Worm (Caenorhabditis elegans) whole organism, L4/young adult: ENCODE measurements around the gene frpr-3.

Source experiments
- dao-5 ChIP-seq: sonication (generic microtip); optimal IDR thresholded peaks from 2 replicates; lab custom pipeline; 2016; ENCODE audit warnings: missing genotype, missing genetic modification characterization, moderate library complexity, missing compliant biosample characterization
- him-1 ChIP-seq: sonication (generic microtip); optimal IDR thresholded peaks from 2 replicates; lab custom pipeline; 2016; ENCODE audit warnings: missing genotype, missing genetic modification reagents, missing genetic modification characterization, missing compliant biosample characterization

DNA sequence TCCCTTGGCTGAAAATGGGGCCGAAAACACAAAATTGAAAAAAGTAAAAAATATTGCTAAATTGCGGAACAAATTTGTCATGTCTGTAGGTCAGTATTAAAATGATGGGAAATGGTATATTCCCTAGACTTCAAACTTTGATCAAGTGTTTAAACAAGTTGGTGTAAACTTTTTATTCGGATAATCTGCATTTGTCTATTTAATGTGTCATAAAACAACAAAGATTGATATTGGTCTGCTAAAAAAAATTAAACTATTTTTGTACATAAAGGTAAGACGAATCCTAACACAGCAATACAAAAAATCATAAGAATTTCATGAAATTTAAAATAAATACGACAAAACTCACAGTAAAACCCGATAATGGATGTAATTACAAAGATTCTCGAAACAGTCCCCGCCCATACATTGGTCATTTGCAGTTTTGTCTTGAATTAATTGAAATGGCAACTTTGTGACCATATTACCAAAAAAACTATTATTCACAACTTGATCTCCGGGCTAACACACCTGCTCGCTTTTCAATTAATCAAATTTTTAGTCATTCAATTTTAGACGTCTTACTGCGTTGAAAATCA lies 47.0 kb upstream of the frpr-3 start, which contains the start of the genes ZK105.6 and ZK105.8:
- no peak for TF ChIP-seq dao-5 (tag; lab: Kevin White, UChicago)
- TF ChIP-seq him-1 (tag; lab: Kevin White, UChicago): no peak
